Worm (Caenorhabditis elegans): ENCODE results near the gene wip-1.

DNA sequence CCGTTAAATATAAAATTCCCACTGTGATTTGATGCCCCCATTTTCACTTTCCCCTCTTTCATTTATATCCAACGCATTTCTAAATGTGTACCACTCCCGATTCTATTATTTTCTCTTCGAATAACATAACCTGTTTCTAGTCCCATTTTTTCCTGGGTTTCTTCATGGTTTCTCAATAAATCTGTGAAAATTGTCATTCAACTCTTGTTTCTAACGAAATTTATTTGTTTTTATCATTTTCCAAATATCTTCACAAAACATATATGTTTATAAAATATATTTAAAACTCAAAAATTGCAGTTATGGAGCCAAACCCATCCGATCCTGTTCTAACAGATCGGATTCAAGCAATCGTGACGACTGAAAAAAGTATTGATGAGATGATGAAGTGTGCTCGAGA, 2.5 kb downstream of the wip-1 start, which contains the start of gene mdt-11:
- no peak for TF ChIP-seq snpc-4 (tag; optimal IDR thresholded peaks at IDR 0.05)
- TF ChIP-seq lsy-2 (tag; optimal IDR thresholded peaks at IDR 0.05), result no peak
- no peak for TF ChIP-seq unc-62 (GFP tag; optimal IDR thresholded peaks at IDR 0.05)
- TF ChIP-seq mep-1 (tag; optimal IDR thresholded peaks at IDR 0.05), result no peak
- no peak for TF ChIP-seq blmp-1 (tag; optimal IDR thresholded peaks at IDR 0.05)
- TF ChIP-seq elt-1 (tag; optimal IDR thresholded peaks at IDR 0.05; ENCODE audit: borderline replicate concordance, insufficient read depth), result no peak

Data from whole organism, mixed stage, embryonic.